Fruit fly (Drosophila melanogaster): ENCODE data around the gene CG1695.

The CG1695 gene

dm6 chrX:20480382-20480781 lies 46.6 kb downstream of the CG1695 start (continued):
- TF ChIP-seq CG13424 (tag; optimal IDR thresholded peaks at IDR 0.05) (peak; percentile 48), Side (GFP tag; optimal IDR thresholded peaks at IDR 0.05) (no peak), CG33213 (GFP tag; optimal IDR thresholded peaks at IDR 0.05) (peak; percentile 59), CG32767 (GFP tag; IDR thresholded peaks at IDR 0.05) (peak; percentile 64), toy (GFP tag; IDR thresholded peaks at IDR 0.05) (no peak), CG4820 (GFP tag; optimal IDR thresholded peaks at IDR 0.05) (peak; percentile 69), Eip74EF (GFP tag; optimal IDR thresholded peaks at IDR 0.05) (no peak), Dbx (GFP tag; IDR thresholded peaks at IDR 0.05) (peak; percentile 63; the same call in 1 of the 3 replicates), stwl (tag; optimal IDR thresholded peaks at IDR 0.05) (no peak), ci (GFP tag; IDR thresholded peaks at IDR 0.05) (peak; percentile 91), ro (GFP tag; IDR thresholded peaks at IDR 0.05) (no peak), CG7372 (GFP tag; IDR thresholded peaks at IDR 0.05) (no peak), CG12942 (GFP tag; optimal IDR thresholded peaks at IDR 0.05) (peak; percentile 63), Mrtf (GFP tag; IDR thresholded peaks at IDR 0.05) (no peak), amos (GFP tag; IDR thresholded peaks at IDR 0.05; ENCODE audit: partially characterized antibody) (no peak), pum (GFP tag; optimal IDR thresholded peaks at IDR 0.05) (no peak), CG7963 (GFP tag; IDR thresholded peaks at IDR 0.05; ENCODE audit: partially characterized antibody) (no peak), mam (GFP tag; optimal IDR thresholded peaks at IDR 0.05) (peak; percentile 77), Oaz (GFP tag; IDR thresholded peaks at IDR 0.05) (0 out of 2 replicates have a peak, but pooled peaks have one; percentile 31), MTF-1 (GFP tag; optimal IDR thresholded peaks at IDR 0.05; ENCODE audit: borderline replicate concordance) (peak; percentile 20), MESR4 (GFP tag; optimal IDR thresholded peaks at IDR 0.05) (peak; percentile 13), Drgx (GFP tag; IDR thresholded peaks at IDR 0.05) (peak; percentile 66), CG10959 (GFP tag; IDR thresholded peaks at IDR 0.05) (peak; percentile 66), gcm (GFP tag; optimal IDR thresholded peaks at IDR 0.05) (peak; percentile 46), HHEX (GFP tag; optimal IDR thresholded peaks at IDR 0.05) (peak; percentile 55), al (GFP tag; IDR thresholded peaks at IDR 0.05) (no peak), crol (GFP tag; IDR thresholded peaks at IDR 0.05) (0 out of 2 replicates have a peak, but pooled peaks have one; percentile 21), CG16779 (GFP tag; IDR thresholded peaks at IDR 0.05) (no peak), CG2889 (GFP tag; IDR thresholded peaks at IDR 0.05) (no peak), sna (GFP tag; IDR thresholded peaks at IDR 0.05; ENCODE audit: partially characterized antibody) (no peak), CG18011 (GFP tag; optimal IDR thresholded peaks at IDR 0.05) (peak; percentile 36), CG4854 (GFP tag; optimal IDR thresholded peaks at IDR 0.05) (peak; percentile 29), CG5245 (GFP tag; optimal IDR thresholded peaks at IDR 0.05) (peak; percentile 47), CG31441 (GFP tag; IDR thresholded peaks at IDR 0.05) (no peak; the same call in 1 of the 2 replicates), YL-1 (GFP tag; optimal IDR thresholded peaks at IDR 0.05) (no peak), CG31388 (GFP tag; optimal IDR thresholded peaks at IDR 0.05) (peak; percentile 3), CG4404 (GFP tag; IDR thresholded peaks at IDR 0.05) (0 out of 2 replicates have a peak, but pooled peaks have one; percentile 24), CG13624 (GFP tag; optimal IDR thresholded peaks at IDR 0.05) (peak; percentile 70), Gug (GFP tag; IDR thresholded peaks at IDR 0.05) (no peak), CG9932 (GFP tag; IDR thresholded peaks at IDR 0.05) (peak; percentile 61), CG32532 (GFP tag; IDR thresholded peaks at IDR 0.05) (no peak), CG30431 (GFP tag; optimal IDR thresholded peaks at IDR 0.05) (peak; percentile 71), usp (GFP tag; optimal IDR thresholded peaks at IDR 0.05) (no peak), CG9609 (GFP tag; optimal IDR thresholded peaks at IDR 0.05) (peak; percentile 79), Xbp1 (GFP tag; optimal IDR thresholded peaks at IDR 0.05) (peak; percentile 79), Sry-β (GFP tag; optimal IDR thresholded peaks at IDR 0.05) (no peak), bcd (GFP tag; optimal IDR thresholded peaks at IDR 0.05) (peak; percentile 66), CG34422 (GFP tag; IDR thresholded peaks at IDR 0.05) (peak; percentile 81), CrebB (tag; optimal IDR thresholded peaks at IDR 0.05) (peak; percentile 38), Ada2b (GFP tag; IDR thresholded peaks at IDR 0.05) (peak; percentile 76), Hmx (GFP tag; optimal IDR thresholded peaks at IDR 0.05) (no peak), dpn (GFP tag; optimal IDR thresholded peaks at IDR 0.05) (peak; percentile 60 to 81)

Data from whole organism, embryonic.